Fruit fly (Drosophila melanogaster) whole organism, embryonic: ENCODE data around the gene CG13000.

Experiments used
- Awh ChIP-seq: fragments of 200-800 bp; sonication (Bioruptor generic); IDR thresholded peaks from 2 replicates; pipeline ENCODE4, ENCODE4 v1.3.6; 2022; ENCODE audit warnings: missing biosample characterization, missing genetic modification characterization
- CG10654 ChIP-seq: fragments of 200-800 bp; sonication (Bioruptor generic); optimal IDR thresholded peaks from 2 replicates; lab custom pipeline; 2016; ENCODE audit warnings: missing biosample characterization, missing genetic modification characterization
- CG10979 ChIP-seq: fragments of 200-800 bp; sonication (Bioruptor generic); optimal IDR thresholded peaks from 2 replicates; lab custom pipeline; 2018; ENCODE audit warnings: missing biosample characterization, mild to moderate bottlenecking, missing genetic modification characterization, moderate library complexity
- CG13296 ChIP-seq: fragments of 200-800 bp; sonication (Bioruptor generic); optimal IDR thresholded peaks from 3 replicates; lab custom pipeline; 2018; ENCODE audit warnings: missing biosample characterization, mild to moderate bottlenecking, missing genetic modification characterization
- CG13624 ChIP-seq: fragments of 200-800 bp; sonication (Bioruptor generic); optimal IDR thresholded peaks from 2 replicates; lab custom pipeline; 2016; ENCODE audit warnings: missing biosample characterization, missing genetic modification characterization
- CG14710 ChIP-seq: fragments of 200-800 bp; sonication (Bioruptor generic); optimal IDR thresholded peaks from 3 replicates; lab custom pipeline; 2019; ENCODE audit warnings: missing biosample characterization, mild to moderate bottlenecking, missing genetic modification characterization, moderate library complexity
- CG15601 ChIP-seq: fragments of 200-800 bp; sonication (Bioruptor generic); optimal IDR thresholded peaks from 3 replicates; lab custom pipeline; 2019; ENCODE audit warnings: missing biosample characterization, mild to moderate bottlenecking, missing genetic modification characterization, moderate library complexity
- CG16815 ChIP-seq: fragments of 200-800 bp; sonication (Bioruptor generic); optimal IDR thresholded peaks from 3 replicates; lab custom pipeline; 2017; ENCODE audit warnings: missing biosample characterization, mild to moderate bottlenecking, missing genetic modification characterization
- CG17359 ChIP-seq: fragments of 200-800 bp; sonication (Bioruptor generic); optimal IDR thresholded peaks from 3 replicates; lab custom pipeline; 2018; ENCODE audit warnings: missing biosample characterization, mild to moderate bottlenecking, missing genetic modification characterization, moderate library complexity
- CG17612 ChIP-seq: fragments of 200-800 bp; sonication (Bioruptor generic); IDR thresholded peaks from 2 replicates; pipeline ENCODE4 v1.3.6; 2022; ENCODE audit warnings: missing biosample characterization, missing genetic modification characterization
- CG18011 ChIP-seq: fragments of 200-800 bp; sonication (Bioruptor generic); optimal IDR thresholded peaks from 2 replicates; lab custom pipeline; 2017; ENCODE audit warnings: missing biosample characterization, missing genetic modification characterization, mild to moderate bottlenecking, moderate library complexity, missing genotype
- CG18619 ChIP-seq: fragments of 200-800 bp; sonication (Bioruptor generic); optimal IDR thresholded peaks from 3 replicates; lab custom pipeline; 2017; ENCODE audit warnings: missing biosample characterization, mild to moderate bottlenecking, missing genetic modification characterization
- CG30431 ChIP-seq: fragments of 200-800 bp; sonication (Bioruptor generic); optimal IDR thresholded peaks from 2 replicates; lab custom pipeline; 2017; ENCODE audit warnings: missing biosample characterization, missing genetic modification characterization
- CG33213 ChIP-seq: fragments of 200-800 bp; sonication (Bioruptor generic); optimal IDR thresholded peaks from 3 replicates; lab custom pipeline; 2016; ENCODE audit warnings: missing biosample characterization, missing genetic modification characterization
- CG3407 ChIP-seq: fragments of 200-800 bp; sonication (Bioruptor generic); optimal IDR thresholded peaks from 2 replicates; lab custom pipeline; 2018; ENCODE audit warnings: missing biosample characterization, mild to moderate bottlenecking, missing genetic modification characterization
- CG3995 ChIP-seq: fragments of 200-800 bp; sonication (Bioruptor generic); optimal IDR thresholded peaks from 3 replicates; lab custom pipeline; 2016; ENCODE audit warnings: missing biosample characterization, missing genetic modification characterization
- CG4820 ChIP-seq: fragments of 200-800 bp; sonication (Bioruptor generic); optimal IDR thresholded peaks from 3 replicates; lab custom pipeline; 2016; ENCODE audit warnings: missing biosample characterization, missing genetic modification characterization
- CG6254 ChIP-seq: fragments of 200-800 bp; sonication (Bioruptor generic); optimal IDR thresholded peaks from 3 replicates; lab custom pipeline; 2017; ENCODE audit warnings: mild to moderate bottlenecking, missing biosample characterization, missing genetic modification reagents, missing genetic modification characterization
- CG6689 ChIP-seq: fragments of 200-800 bp; sonication (Bioruptor generic); IDR thresholded peaks from 2 replicates; pipeline ENCODE4 v1.3.6; 2022; ENCODE audit warnings: missing biosample characterization, missing genetic modification characterization
- CG6791 ChIP-seq: fragments of 200-800 bp; sonication (Bioruptor generic); IDR thresholded peaks from 3 replicates; pipeline ENCODE4 v1.3.6; 2022; ENCODE audit warnings: missing biosample characterization, missing genetic modification characterization; ENCODE audit not compliant: partially characterized antibody
- CG7357 ChIP-seq: fragments of 200-800 bp; sonication (Bioruptor generic); IDR thresholded peaks from 3 replicates; pipeline ENCODE4 v1.3.6; 2022; ENCODE audit warnings: missing biosample characterization, missing genetic modification characterization
- CG7987 ChIP-seq: fragments of 200-800 bp; sonication (Bioruptor generic); optimal IDR thresholded peaks from 2 replicates; lab custom pipeline; 2018; ENCODE audit warnings: missing biosample characterization, mild to moderate bottlenecking, missing genetic modification characterization, moderate library complexity
- CG9215 ChIP-seq: fragments of 200-800 bp; sonication (Bioruptor generic); IDR thresholded peaks from 2 replicates; pipeline ENCODE4 v1.3.6; 2022; ENCODE audit warnings: missing biosample characterization, missing genetic modification characterization
- CG9876 ChIP-seq: fragments of 200-800 bp; sonication (Bioruptor generic); optimal IDR thresholded peaks from 2 replicates; lab custom pipeline; 2016; ENCODE audit warnings: missing biosample characterization, missing genetic modification characterization
- Dek ChIP-seq: fragments of 200-800 bp; sonication (Bioruptor generic); optimal IDR thresholded peaks from 3 replicates; lab custom pipeline; 2019; ENCODE audit warnings: missing biosample characterization, mild to moderate bottlenecking, missing genetic modification characterization, moderate library complexity
- E2f2 ChIP-seq: fragments of 200-800 bp; sonication (Bioruptor generic); IDR thresholded peaks from 2 replicates; pipeline ENCODE4 v1.3.6; 2022; ENCODE audit warnings: missing biosample characterization, missing genetic modification characterization
- HHEX ChIP-seq: fragments of 200-800 bp; sonication (Bioruptor generic); optimal IDR thresholded peaks from 3 replicates; lab custom pipeline; 2017; ENCODE audit warnings: missing biosample characterization, mild to moderate bottlenecking, missing genetic modification characterization, missing genetic modification reagents
- Hsf ChIP-seq: fragments of 200-800 bp; sonication (Bioruptor generic); optimal IDR thresholded peaks from 3 replicates; lab custom pipeline; 2016; ENCODE audit warnings: missing biosample characterization, missing genetic modification characterization
- Med ChIP-seq: fragments of 200-800 bp; sonication (Bioruptor generic); peaks from one replicate; lab custom pipeline; 2016; ENCODE audit warnings: missing biosample characterization, missing genetic modification characterization, mild to moderate bottlenecking, inconsistent platforms, moderate library complexity
- Oli ChIP-seq: fragments of 200-800 bp; sonication (Bioruptor generic); optimal IDR thresholded peaks from 2 replicates; lab custom pipeline; 2018; ENCODE audit warnings: missing biosample characterization, mild to moderate bottlenecking, missing genetic modification characterization, moderate library complexity
- Six4 ChIP-seq: fragments of 200-800 bp; sonication (Bioruptor generic); optimal IDR thresholded peaks from 2 replicates; lab custom pipeline; 2016; ENCODE audit warnings: missing biosample characterization, missing genetic modification characterization
- Ssrp ChIP-seq: fragments of 200-800 bp; sonication (Bioruptor generic); optimal IDR thresholded peaks from 2 replicates; lab custom pipeline; 2018; ENCODE audit warnings: missing biosample characterization, mild to moderate bottlenecking, missing genetic modification characterization, moderate library complexity
- al ChIP-seq: fragments of 200-800 bp; sonication (Bioruptor generic); IDR thresholded peaks from 2 replicates; pipeline ENCODE4 v1.3.6; 2022; ENCODE audit warnings: missing biosample characterization, missing genetic modification characterization
- ash1 ChIP-seq: fragments of 200-800 bp; sonication (Bioruptor generic); optimal IDR thresholded peaks from 2 replicates; lab custom pipeline; 2018; ENCODE audit warnings: missing biosample characterization, mild to moderate bottlenecking, missing genetic modification characterization
- az2 ChIP-seq: fragments of 200-800 bp; sonication (Bioruptor generic); optimal IDR thresholded peaks from 3 replicates; lab custom pipeline; 2016; ENCODE audit warnings: missing biosample characterization, missing genetic modification characterization
- chn ChIP-seq: fragments of 200-800 bp; sonication (Bioruptor generic); optimal IDR thresholded peaks from 2 replicates; lab custom pipeline; 2016; ENCODE audit warnings: missing biosample characterization, missing genetic modification characterization
- corto ChIP-seq: fragments of 200-800 bp; sonication (Bioruptor generic); optimal IDR thresholded peaks from 2 replicates; lab custom pipeline; 2016; ENCODE audit warnings: missing biosample characterization, mild to moderate bottlenecking, missing genetic modification characterization, moderate library complexity
- fd64A ChIP-seq: fragments of 200-800 bp; sonication (Bioruptor generic); optimal IDR thresholded peaks from 3 replicates; lab custom pipeline; 2018; ENCODE audit warnings: missing biosample characterization, mild to moderate bottlenecking, missing genetic modification characterization
- gce ChIP-seq: fragments of 200-800 bp; sonication (Bioruptor generic); IDR thresholded peaks from 3 replicates; pipeline ENCODE4 v1.3.6; 2022; ENCODE audit warnings: missing biosample characterization, missing genetic modification characterization
- gcm ChIP-seq: fragments of 200-800 bp; sonication (Bioruptor generic); optimal IDR thresholded peaks from 2 replicates; lab custom pipeline; 2019; ENCODE audit warnings: missing biosample characterization, mild to moderate bottlenecking, missing genetic modification characterization, moderate library complexity
- hb ChIP-seq: fragments of 200-800 bp; sonication (Bioruptor generic); IDR thresholded peaks from 3 replicates; pipeline ENCODE4 v1.3.6; 2022; ENCODE audit warnings: missing biosample characterization, missing genetic modification characterization; ENCODE audit not compliant: partially characterized antibody
- hbn ChIP-seq: fragments of 200-800 bp; sonication (Bioruptor generic); IDR thresholded peaks from 2 replicates; pipeline ENCODE4 v1.3.6; 2022; ENCODE audit warnings: missing biosample characterization, missing genetic modification characterization; ENCODE audit not compliant: partially characterized antibody
- insv ChIP-seq, 2 experiments: fragments of 200-800 bp; sonication (Bioruptor generic); optimal IDR thresholded peaks; 3 replicates each; lab custom pipeline; 2016 to 2018; ENCODE audit warnings: missing biosample characterization in 2 of 2, missing genetic modification characterization in 2 of 2
- lmd ChIP-seq: fragments of 200-800 bp; sonication (Bioruptor generic); IDR thresholded peaks from 2 replicates; pipeline ENCODE4 v1.3.6; 2022; ENCODE audit warnings: missing biosample characterization, missing genetic modification characterization
- stc ChIP-seq: fragments of 200-800 bp; sonication (Bioruptor generic); IDR thresholded peaks from 2 replicates; pipeline ENCODE4 v1.3.6; 2022; ENCODE audit warnings: missing biosample characterization, missing genetic modification characterization
- twi ChIP-seq: fragments of 200-800 bp; optimal IDR thresholded peaks from 2 replicates; lab custom pipeline; 2019; ENCODE audit warnings: missing biosample characterization, mild to moderate bottlenecking, missing genetic modification characterization, moderate library complexity
- vfl ChIP-seq: fragments of 200-800 bp; sonication (Bioruptor generic); optimal IDR thresholded peaks from 2 replicates; lab custom pipeline; 2016; ENCODE audit warnings: missing biosample characterization, missing genetic modification characterization
- vnd ChIP-seq: fragments of 200-800 bp; sonication (Bioruptor generic); IDR thresholded peaks from 3 replicates; pipeline ENCODE4 v1.3.6; 2022; ENCODE audit warnings: missing biosample characterization, missing genetic modification characterization; ENCODE audit not compliant: partially characterized antibody
- zfh1 ChIP-seq: fragments of 200-800 bp; sonication (Bioruptor generic); IDR thresholded peaks from 3 replicates; pipeline ENCODE4 v1.3.6; 2022; ENCODE audit warnings: missing biosample characterization, missing genetic modification characterization

CG13000 gene

dm6 chrX:16930465-16931286, 17.6 kb downstream of the CG13000 start (continued):
- TF ChIP-seq CG14710 (tag; lab: Kevin White, UChicago) = peak; percentile 49
- TF ChIP-seq gce = peak; percentile 63; the same call in 1 of the 3 replicates
- no peak for TF ChIP-seq CG7987 (GFP tag; lab: Kevin White, UChicago)
- TF ChIP-seq insv (GFP tag; optimal IDR thresholded peaks at IDR 0.05; lab: Kevin White, UChicago) = no peak
- TF ChIP-seq az2 (GFP tag; lab: Kevin White, UChicago) = peak; percentile 36
- TF ChIP-seq gcm = peak; percentile 34
- no peak for TF ChIP-seq CG18011 (GFP tag; lab: Kevin White, UChicago)
- TF ChIP-seq Dek (tag; lab: Kevin White, UChicago) = peak; percentile 36
- peak; percentile 36 for TF ChIP-seq CG13296 (GFP tag; lab: Kevin White, UChicago)
- TF ChIP-seq CG6689 (GFP tag; lab: Robert Waterston, UW) = peak; percentile 63
- peak; percentile 81 for TF ChIP-seq stc (GFP tag; lab: Robert Waterston, UW)
- TF ChIP-seq chn (GFP tag; lab: Kevin White, UChicago) = no peak
- no peak for TF ChIP-seq twi (tag; lab: Kevin White, UChicago)
- TF ChIP-seq Ssrp = peak; percentile 63
- TF ChIP-seq CG9215 (GFP tag; lab: Robert Waterston, UW) = peak; percentile 44
- peak; percentile 18 for TF ChIP-seq Six4 (GFP tag; lab: Kevin White, UChicago)
- no peak for TF ChIP-seq CG6791 (GFP tag; lab: Robert Waterston, UW)
- no peak for TF ChIP-seq CG3995 (GFP tag; lab: Kevin White, UChicago)
- peak; percentile 61; the same call in 2 of the 3 replicates for TF ChIP-seq zfh1 (GFP tag; lab: Robert Waterston, UW)
- no peak for TF ChIP-seq CG9876 (GFP tag; lab: Kevin White, UChicago)
- no peak for TF ChIP-seq corto
- TF ChIP-seq CG13624 (GFP tag; lab: Kevin White, UChicago) = no peak
- TF ChIP-seq CG6254 (GFP tag; lab: Kevin White, UChicago) = peak; percentile 54
- TF ChIP-seq CG3407 (GFP tag; lab: Kevin White, UChicago) = peak; percentile 37
- 0 out of 3 replicates have a peak, but pooled peaks have one; percentile 27 for TF ChIP-seq CG7357 (GFP tag; lab: Robert Waterston, UW)
- TF ChIP-seq CG30431 (GFP tag; lab: Kevin White, UChicago) = peak; percentile 27
- peak; percentile 55 for TF ChIP-seq CG15601
- TF ChIP-seq CG10979 (tag; lab: Kevin White, UChicago) = peak; percentile 76
- no peak for TF ChIP-seq vnd (GFP tag; lab: Robert Waterston, UW)
- TF ChIP-seq ash1 = no peak
- TF ChIP-seq lmd (GFP tag; lab: Robert Waterston, UW) = peak; percentile 73
- peak; percentile 56 for TF ChIP-seq al
- TF ChIP-seq Med = peak; percentile 69
- peak; percentile 19 for TF ChIP-seq Hsf (GFP tag; lab: Kevin White, UChicago)
- TF ChIP-seq Oli (tag; lab: Kevin White, UChicago) = peak; percentile 64
- no peak for TF ChIP-seq CG17612 (GFP tag; lab: Robert Waterston, UW)
- TF ChIP-seq Awh (GFP tag; lab: Robert Waterston, UW) = peak; percentile 85
- TF ChIP-seq CG4820 (GFP tag; lab: Kevin White, UChicago) = peak; percentile 49
- 0 out of 2 replicates have a peak, but pooled peaks have one; percentile 10 for TF ChIP-seq E2f2
- TF ChIP-seq HHEX (GFP tag; lab: Kevin White, UChicago) = peak; percentile 68
- peak; percentile 31 for TF ChIP-seq CG18619 (GFP tag; lab: Kevin White, UChicago)
- no peak for TF ChIP-seq hbn
- TF ChIP-seq hb (GFP tag; lab: Robert Waterston, UW) = no peak
- TF ChIP-seq fd64A (GFP tag; lab: Kevin White, UChicago) = no peak
- no peak for TF ChIP-seq CG33213 (GFP tag; lab: Kevin White, UChicago)
- TF ChIP-seq CG10654 = no peak
- TF ChIP-seq CG17359 (tag; lab: Kevin White, UChicago) = peak; percentile 78
- TF ChIP-seq CG16815 = no peak
- TF ChIP-seq vfl (GFP tag; lab: Kevin White, UChicago) = no peak
